Worm (Caenorhabditis elegans) whole organism, midembryonic: Measurements from ENCODE around the gene nhr-116.

Experiments
- T22C8.4 ChIP-seq: fragments of 200-800 bp; sonication (Bioruptor generic); IDR thresholded peaks from 2 replicates; pipeline ENCODE4 v1.3.6; 2022; ENCODE audit warnings: missing genetic modification characterization, missing compliant biosample characterization
- cog-1 ChIP-seq: sonication (generic microtip); optimal IDR thresholded peaks from 2 replicates; lab custom pipeline; 2016; ENCODE audit warnings: missing genetic modification characterization, missing compliant biosample characterization
- flt-1 ChIP-seq: fragments of 200-800 bp; sonication (Bioruptor generic); IDR thresholded peaks from 2 replicates; pipeline ENCODE4 v1.3.6; 2022; ENCODE audit warnings: missing genetic modification characterization, missing compliant biosample characterization
- klf-2 ChIP-seq: fragments of 200-800 bp; sonication (Bioruptor generic); conservative IDR thresholded peaks from 2 replicates; pipeline ENCODE4 v1.3.6; 2022; ENCODE audit warnings: missing genetic modification reagents, missing genetic modification characterization, missing compliant biosample characterization
- med-1 ChIP-seq: sonication (generic microtip); optimal IDR thresholded peaks from 2 replicates; lab custom pipeline; 2017; ENCODE audit warnings: missing genetic modification characterization, mild to moderate bottlenecking, missing compliant biosample characterization, antibody characterized with exemption, missing genetic modification reagents; ENCODE audit not compliant: insufficient read depth
- ref-1 ChIP-seq: fragments of 200-800 bp; sonication (Bioruptor generic); conservative IDR thresholded peaks from 2 replicates; pipeline ENCODE4 v1.3.6; 2022; ENCODE audit warnings: missing genetic modification reagents, missing genetic modification characterization, missing compliant biosample characterization
- tab-1 ChIP-seq: fragments of 200-800 bp; sonication (Bioruptor generic); IDR thresholded peaks from 2 replicates; pipeline ENCODE4 v1.3.6; 2022; ENCODE audit warnings: missing genetic modification characterization, missing compliant biosample characterization
- ztf-23 ChIP-seq: fragments of 200-800 bp; sonication (Bioruptor generic); IDR thresholded peaks from 2 replicates; pipeline ENCODE4 v1.3.6; 2022; ENCODE audit warnings: missing genetic modification reagents, missing genetic modification characterization, missing compliant biosample characterization
- ztf-29 ChIP-seq: fragments of 200-800 bp; sonication (Bioruptor generic); IDR thresholded peaks from 2 replicates; pipeline ENCODE4 v1.3.6; 2022; ENCODE audit warnings: missing genetic modification reagents, missing genetic modification characterization, missing compliant biosample characterization

The nhr-116 gene

DNA sequence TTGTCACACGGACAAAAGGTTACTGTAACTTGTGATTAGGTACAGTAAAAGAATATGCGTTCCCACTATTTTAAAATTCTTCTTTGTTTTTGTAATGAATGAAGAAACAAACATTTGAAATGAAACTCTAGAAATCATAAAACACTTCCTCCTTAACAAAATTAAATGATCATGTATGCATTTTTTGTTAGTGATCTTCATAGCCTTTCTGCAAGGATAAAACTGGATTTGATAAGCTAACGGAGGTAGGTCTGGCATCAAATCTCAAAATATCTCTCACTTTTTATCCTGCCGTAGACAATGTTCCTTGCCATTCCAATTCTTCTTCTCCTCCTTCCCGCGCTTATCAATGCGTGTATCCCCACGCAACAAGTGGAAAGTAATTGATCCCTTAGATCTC, 39.5 kb downstream of the nhr-116 start, which contains the start of gene clec-238:
clec-238 (plus strand) TSS at position 301 of the 400 bp plus-strand sequence.
- no peak for TF ChIP-seq tab-1
- TF ChIP-seq klf-2 (GFP tag; lab: Robert Waterston, UW) = no peak
- no peak for TF ChIP-seq ztf-23 (GFP tag; lab: Robert Waterston, UW)
- no peak for TF ChIP-seq ztf-29 (GFP tag; lab: Robert Waterston, UW)
- no peak for TF ChIP-seq med-1 (GFP tag; lab: Kevin White, UChicago)
- no peak for TF ChIP-seq cog-1 (tag; lab: Kevin White, UChicago)
- no peak for TF ChIP-seq ref-1 (GFP tag; lab: Robert Waterston, UW)
- TF ChIP-seq T22C8.4 (GFP tag; lab: Robert Waterston, UW) = no peak
- no peak for TF ChIP-seq flt-1 (GFP tag; lab: Robert Waterston, UW)

DNA sequence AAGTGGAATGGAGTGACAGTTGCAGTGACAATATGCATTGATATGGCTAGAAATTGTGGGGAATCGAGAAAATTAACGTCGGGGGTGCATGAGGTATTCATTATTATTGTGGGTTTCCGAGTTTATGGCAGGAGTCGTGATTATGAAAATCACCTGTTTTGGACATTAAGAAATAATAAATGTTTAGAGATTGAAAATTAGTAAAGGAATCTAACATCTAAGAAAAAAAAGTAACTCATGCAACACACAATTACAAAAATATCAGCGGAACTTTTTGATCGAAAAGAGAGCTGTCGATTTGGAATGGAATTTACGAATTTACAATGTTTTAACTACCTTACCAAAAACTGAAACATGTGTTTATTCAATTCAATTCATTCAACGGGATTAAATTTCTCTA, 42.7 kb downstream of the nhr-116 start, which contains the start of gene srh-206:
srh-206 (minus strand) TSS at position 101 of the 400 bp plus-strand sequence.
- TF ChIP-seq cog-1 (tag; lab: Kevin White, UChicago) (no peak), flt-1 (GFP tag; lab: Robert Waterston, UW) (no peak), tab-1 (no peak), ztf-29 (GFP tag; lab: Robert Waterston, UW) (no peak), ztf-23 (GFP tag; lab: Robert Waterston, UW) (no peak), med-1 (GFP tag; lab: Kevin White, UChicago) (no peak), T22C8.4 (GFP tag; lab: Robert Waterston, UW) (no peak), klf-2 (GFP tag; lab: Robert Waterston, UW) (no peak), ref-1 (GFP tag; lab: Robert Waterston, UW) (no peak)

DNA sequence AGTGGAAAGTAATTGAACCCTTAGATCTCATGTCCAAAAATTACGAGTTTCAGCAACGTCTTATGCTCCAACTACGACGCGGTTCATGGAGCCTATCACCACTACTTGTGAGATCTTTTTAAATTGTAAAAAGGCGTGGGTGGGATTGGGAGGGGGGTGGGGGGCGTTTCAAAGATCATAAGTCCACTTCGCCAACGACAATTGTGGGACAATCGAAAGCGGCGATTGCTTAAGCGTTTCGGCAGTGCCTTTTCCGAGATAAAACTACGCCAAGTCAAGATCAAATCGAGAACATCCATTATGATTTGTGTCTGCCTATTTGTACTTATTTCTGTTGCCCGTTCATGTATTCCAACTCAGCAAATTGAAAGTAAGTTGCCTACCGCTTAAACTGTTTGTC, 44.2 kb downstream of the nhr-116 start, which contains the start of gene clec-239:
clec-239 (plus strand) TSS at position 301 of the 400 bp plus-strand sequence.
- no peak for TF ChIP-seq ztf-29 (GFP tag; lab: Robert Waterston, UW)
- TF ChIP-seq ref-1 (GFP tag; lab: Robert Waterston, UW) = no peak
- no peak for TF ChIP-seq med-1 (GFP tag; lab: Kevin White, UChicago)
- no peak for TF ChIP-seq cog-1 (tag; lab: Kevin White, UChicago)
- TF ChIP-seq klf-2 (GFP tag; lab: Robert Waterston, UW) = no peak
- TF ChIP-seq flt-1 (GFP tag; lab: Robert Waterston, UW) = no peak
- TF ChIP-seq ztf-23 (GFP tag; lab: Robert Waterston, UW) = no peak
- TF ChIP-seq T22C8.4 (GFP tag; lab: Robert Waterston, UW) = no peak
- TF ChIP-seq tab-1 = no peak

DNA sequence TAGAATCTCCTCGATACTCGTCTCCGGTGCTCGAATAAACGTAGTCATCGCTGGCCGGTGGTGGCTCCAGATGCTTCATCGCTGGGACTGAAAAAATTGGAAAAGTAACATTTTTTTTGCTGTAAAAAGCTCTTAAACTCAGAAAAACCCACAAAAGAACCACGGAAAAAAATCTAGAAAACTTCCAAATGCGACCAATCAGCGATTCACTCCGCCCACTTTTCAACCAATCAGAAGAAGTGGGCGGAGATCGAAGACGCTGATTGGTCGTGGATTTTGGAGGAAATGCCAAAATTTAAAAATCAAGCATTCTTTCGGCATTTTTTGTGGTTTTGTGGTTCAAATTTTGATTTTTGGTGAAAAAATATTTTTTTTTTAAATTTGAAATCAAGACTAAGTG, 46.9 kb downstream of the nhr-116 start:
- TF ChIP-seq flt-1 (GFP tag; lab: Robert Waterston, UW) (no peak), med-1 (GFP tag; lab: Kevin White, UChicago) (no peak), ref-1 (GFP tag; lab: Robert Waterston, UW) (no peak), ztf-23 (GFP tag; lab: Robert Waterston, UW) (no peak), cog-1 (tag; lab: Kevin White, UChicago) (no peak), ztf-29 (GFP tag; lab: Robert Waterston, UW) (no peak)
